Worm (Caenorhabditis elegans) whole organism, L4 larva: ENCODE measurements around the gene slc-25A18.2.
A peak's percentile ranks its signal among the peaks of the same experiment; 100 is the strongest.

Experiments used
- D1046.2 ChIP-seq: fragments of 200-800 bp; sonication (Bioruptor generic); IDR thresholded peaks from 2 replicates; pipeline ENCODE4 v1.3.6; 2022; ENCODE audit warnings: missing genetic modification characterization, missing compliant biosample characterization
- F10B5.3 ChIP-seq: sonication (generic microtip); optimal IDR thresholded peaks from 2 replicates; lab custom pipeline; 2016; ENCODE audit warnings: mild to moderate bottlenecking, missing genetic modification characterization, missing compliant biosample characterization
- T26A8.4 ChIP-seq: fragments of 200-800 bp; sonication (Bioruptor generic); IDR thresholded peaks from 2 replicates; pipeline ENCODE4 v1.3.6; 2022; ENCODE audit warnings: missing genetic modification characterization, missing compliant biosample characterization
- Y105C5A.15 ChIP-seq: fragments of 200-800 bp; sonication (Bioruptor generic); IDR thresholded peaks from 2 replicates; pipeline ENCODE4 v1.3.6; 2022; ENCODE audit warnings: missing genetic modification characterization, missing compliant biosample characterization
- Y5F2A.4 ChIP-seq: fragments of 200-800 bp; sonication (Bioruptor generic); optimal IDR thresholded peaks from 2 replicates; lab custom pipeline; 2018; ENCODE audit warnings: mild to moderate bottlenecking, missing genetic modification characterization, missing compliant biosample characterization
- aly-2 ChIP-seq: sonication (generic microtip); optimal IDR thresholded peaks from 2 replicates; lab custom pipeline; 2018; ENCODE audit warnings: missing biosample characterization, missing genetic modification characterization
- ama-1 ChIP-seq: fragments of 150-350 bp; optimal IDR thresholded peaks from 2 replicates; lab custom pipeline; 2014; ENCODE audit warnings: inconsistent platforms, mixed read lengths
- ceh-82 ChIP-seq: sonication (generic microtip); optimal IDR thresholded peaks from 2 replicates; lab custom pipeline; 2017; ENCODE audit warnings: missing biosample characterization, missing genetic modification characterization
- ces-1 ChIP-seq: fragments of 150-350 bp; sonication (generic microtip); optimal IDR thresholded peaks from 4 replicates; lab custom pipeline; 2014; ENCODE audit warnings: missing biosample characterization, missing genetic modification reagents, missing genetic modification characterization
- daf-19 ChIP-seq: fragments of 200-800 bp; sonication (Bioruptor generic); conservative IDR thresholded peaks from 2 replicates; pipeline ENCODE4 v1.3.6; 2022; ENCODE audit warnings: missing genetic modification characterization, missing compliant biosample characterization
- daf-8 ChIP-seq: fragments of 200-800 bp; sonication (Bioruptor generic); IDR thresholded peaks from 2 replicates; pipeline ENCODE4 v1.3.6; 2022; ENCODE audit warnings: missing genetic modification characterization, missing compliant biosample characterization
- dmd-6 ChIP-seq: fragments of 200-800 bp; sonication (Bioruptor generic); IDR thresholded peaks from 2 replicates; pipeline ENCODE4 v1.3.6; 2022; ENCODE audit warnings: missing genetic modification reagents, missing genetic modification characterization, missing compliant biosample characterization
- dve-1 ChIP-seq: sonication (generic microtip); optimal IDR thresholded peaks from 2 replicates; lab custom pipeline; 2017; ENCODE audit warnings: antibody characterized with exemption, mild to moderate bottlenecking, missing genetic modification characterization, missing compliant biosample characterization; ENCODE audit not compliant: insufficient read depth
- egl-27 ChIP-seq: sonication (generic microtip); optimal IDR thresholded peaks from 3 replicates; lab custom pipeline; 2017; ENCODE audit warnings: missing biosample characterization, missing genetic modification reagents, missing genetic modification characterization
- fkh-10 ChIP-seq: fragments of 150-350 bp; optimal IDR thresholded peaks from 2 replicates; lab custom pipeline; 2014; ENCODE audit warnings: missing biosample characterization, missing genetic modification reagents, missing genetic modification characterization
- gei-8 ChIP-seq: fragments of 200-800 bp; sonication (Bioruptor generic); optimal IDR thresholded peaks from 2 replicates; lab custom pipeline; 2018; ENCODE audit warnings: mild to moderate bottlenecking, missing genetic modification characterization, missing compliant biosample characterization
- hlh-11 ChIP-seq: fragments of 200-800 bp; sonication (Bioruptor generic); optimal IDR thresholded peaks from 2 replicates; lab custom pipeline; 2018; ENCODE audit warnings: mild to moderate bottlenecking, missing genetic modification characterization, missing compliant biosample characterization
- lim-7 ChIP-seq: fragments of 200-800 bp; sonication (Bioruptor generic); IDR thresholded peaks from 2 replicates; pipeline ENCODE4 v1.3.6; 2022; ENCODE audit warnings: missing genetic modification characterization, missing compliant biosample characterization
- lin-15B ChIP-seq: fragments of 150-350 bp; sonication (generic microtip); optimal IDR thresholded peaks from 3 replicates; lab custom pipeline; 2014; ENCODE audit warnings: missing biosample characterization, missing genetic modification characterization
- lin-29 ChIP-seq: fragments of 200-800 bp; sonication (Bioruptor generic); IDR thresholded peaks from 2 replicates; pipeline ENCODE4 v1.3.6; 2022; ENCODE audit warnings: missing genetic modification reagents, missing genetic modification characterization, missing compliant biosample characterization
- lin-38 ChIP-seq: fragments of 200-800 bp; sonication (Bioruptor generic); IDR thresholded peaks from 2 replicates; pipeline ENCODE4 v1.3.6; 2022; ENCODE audit warnings: missing genetic modification reagents, missing genetic modification characterization, missing compliant biosample characterization
- lin-39 ChIP-seq: fragments of 150-350 bp; optimal IDR thresholded peaks from 2 replicates; lab custom pipeline; 2014; ENCODE audit warnings: missing biosample characterization, missing genetic modification reagents, missing genetic modification characterization
- lsy-2 ChIP-seq, 2 experiments: fragments of 150-350 bp in 1 of 2; sonication (generic microtip) in 1 of 2; optimal IDR thresholded peaks; 2 replicates each; lab custom pipeline; 2014 to 2017; ENCODE audit warnings: missing biosample characterization in 2 of 2, missing genetic modification characterization in 2 of 2
- madf-5 ChIP-seq, 2 experiments: fragments of 200-800 bp; sonication (Bioruptor generic); IDR thresholded peaks; 2 replicates each; pipeline ENCODE4 v1.3.6; 2022; ENCODE audit warnings: missing compliant biosample characterization in 2 of 2, missing genetic modification characterization in 2 of 2
- mdl-1 ChIP-seq, 2 experiments: fragments of 150-350 bp in 1 of 2; sonication (generic microtip) in 1 of 2; optimal IDR thresholded peaks; 2 replicates each; lab custom pipeline; 2014 to 2017; ENCODE audit warnings: missing biosample characterization in 2 of 2, missing genetic modification characterization in 2 of 2
- mep-1 ChIP-seq: fragments of 150-350 bp; sonication (generic microtip); optimal IDR thresholded peaks from 3 replicates; lab custom pipeline; 2014; ENCODE audit warnings: missing biosample characterization, missing genetic modification characterization
- mes-2 ChIP-seq: sonication (generic microtip); optimal IDR thresholded peaks from 2 replicates; lab custom pipeline; 2016; ENCODE audit warnings: missing genotype, mild to moderate bottlenecking, missing genetic modification characterization, missing compliant biosample characterization; ENCODE audit not compliant: poor library complexity, severe bottlenecking
- mxl-2 ChIP-seq: fragments of 200-800 bp; sonication (Bioruptor generic); conservative IDR thresholded peaks from 2 replicates; pipeline ENCODE4 v1.3.6; 2022; ENCODE audit warnings: missing genetic modification reagents, missing genetic modification characterization, missing compliant biosample characterization
- nhr-102 ChIP-seq: sonication (generic microtip); optimal IDR thresholded peaks from 2 replicates; lab custom pipeline; 2016; ENCODE audit warnings: mild to moderate bottlenecking, missing genetic modification characterization, moderate library complexity, missing compliant biosample characterization
- nhr-11 ChIP-seq: fragments of 150-350 bp; optimal IDR thresholded peaks from 2 replicates; lab custom pipeline; 2014; ENCODE audit warnings: missing biosample characterization, missing genetic modification characterization
- nhr-111 ChIP-seq: fragments of 200-800 bp; sonication (Bioruptor generic); optimal IDR thresholded peaks from 2 replicates; lab custom pipeline; 2018; ENCODE audit warnings: mild to moderate bottlenecking, missing genetic modification characterization, missing compliant biosample characterization
- nhr-237 ChIP-seq: sonication (generic microtip); optimal IDR thresholded peaks from 2 replicates; lab custom pipeline; 2017; ENCODE audit warnings: missing biosample characterization, missing genetic modification characterization
- nhr-25 ChIP-seq: sonication (generic microtip); optimal IDR thresholded peaks from 2 replicates; lab custom pipeline; 2017; ENCODE audit warnings: missing genetic modification characterization, mild to moderate bottlenecking, missing compliant biosample characterization, antibody characterized with exemption, moderate library complexity, borderline replicate concordance; ENCODE audit not compliant: insufficient read depth
- nhr-28 ChIP-seq: fragments of 150-350 bp; optimal IDR thresholded peaks from 2 replicates; lab custom pipeline; 2014; ENCODE audit warnings: missing biosample characterization, missing genetic modification characterization
- nhr-41 ChIP-seq: fragments of 200-800 bp; sonication (Bioruptor generic); IDR thresholded peaks from 2 replicates; pipeline ENCODE4 v1.3.6; 2022; ENCODE audit warnings: missing genetic modification reagents, missing genetic modification characterization, missing compliant biosample characterization
- nhr-42 ChIP-seq: fragments of 200-800 bp; sonication (Bioruptor generic); IDR thresholded peaks from 2 replicates; pipeline ENCODE4 v1.3.6; 2022; ENCODE audit warnings: missing genetic modification characterization, missing compliant biosample characterization
- nhr-6 ChIP-seq: fragments of 150-350 bp; optimal IDR thresholded peaks from 2 replicates; lab custom pipeline; 2014; ENCODE audit warnings: missing biosample characterization, missing genetic modification characterization
- nhr-76 ChIP-seq: fragments of 150-350 bp; optimal IDR thresholded peaks from 2 replicates; lab custom pipeline; 2014; ENCODE audit warnings: missing biosample characterization, missing genetic modification characterization
- pha-4 ChIP-seq, 2 experiments: fragments of 150-350 bp in 1 of 2; fragments of 200-800 bp in 1 of 2; sonication (Bioruptor generic) in 1 of 2; IDR thresholded peaks in 1 of 2; optimal IDR thresholded peaks in 1 of 2; 2 replicates each; pipeline versions ENCODE4 v1.3.6 to Lab custom; 2014 to 2022; ENCODE audit warnings: missing genetic modification characterization in 2 of 2, missing genetic modification reagents in 2 of 2, missing biosample characterization in 1 of 2, missing compliant biosample characterization in 1 of 2
- pqm-1 ChIP-seq: sonication (generic microtip); optimal IDR thresholded peaks from 2 replicates; lab custom pipeline; 2017; ENCODE audit warnings: missing biosample characterization, missing genetic modification characterization
- rbr-2 ChIP-seq: sonication (generic microtip); optimal IDR thresholded peaks from 2 replicates; lab custom pipeline; 2016; ENCODE audit warnings: missing genotype, missing genetic modification characterization, missing compliant biosample characterization
- set-16 ChIP-seq: fragments of 200-800 bp; sonication (Bioruptor generic); IDR thresholded peaks from 2 replicates; pipeline ENCODE4 v1.3.6; 2022; ENCODE audit warnings: missing genetic modification reagents, missing genetic modification characterization, missing compliant biosample characterization
- skn-1 ChIP-seq: fragments of 150-350 bp; optimal IDR thresholded peaks from 2 replicates; lab custom pipeline; 2014; ENCODE audit warnings: missing biosample characterization, missing genetic modification characterization
- spr-1 ChIP-seq: sonication (generic microtip); optimal IDR thresholded peaks from 2 replicates; lab custom pipeline; 2016; ENCODE audit warnings: mild to moderate bottlenecking, missing genetic modification characterization, missing compliant biosample characterization
- tag-97 ChIP-seq: fragments of 200-800 bp; sonication (Bioruptor generic); IDR thresholded peaks from 2 replicates; pipeline ENCODE4 v1.3.6; 2022; ENCODE audit warnings: missing genetic modification characterization, missing compliant biosample characterization
- tra-1 ChIP-seq: fragments of 200-800 bp; sonication (Bioruptor generic); IDR thresholded peaks from 2 replicates; pipeline ENCODE4 v1.3.6; 2022; ENCODE audit warnings: missing genetic modification reagents, missing genetic modification characterization, missing compliant biosample characterization
- vab-7 ChIP-seq: fragments of 200-800 bp; sonication (Bioruptor generic); IDR thresholded peaks from 2 replicates; pipeline ENCODE4 v1.3.6; 2022; ENCODE audit warnings: missing genetic modification reagents, missing genetic modification characterization, missing compliant biosample characterization
- zag-1 ChIP-seq: fragments of 150-350 bp; optimal IDR thresholded peaks from 2 replicates; lab custom pipeline; 2014; ENCODE audit warnings: missing biosample characterization, missing genetic modification characterization
- zfp-2 ChIP-seq: sonication (generic microtip); optimal IDR thresholded peaks from 2 replicates; lab custom pipeline; 2016; ENCODE audit warnings: mild to moderate bottlenecking, missing genetic modification characterization, missing compliant biosample characterization

The slc-25A18.2 gene

ce11 chrIV:7486201-7486947 is 11.5 kb downstream of the slc-25A18.2 start, which contains the start of the genes his-61 and his-62 (continued):
- TF ChIP-seq nhr-25, result peak; percentile 8
- TF ChIP-seq nhr-76 (tag; lab: Kevin White, UChicago), result no peak
- TF ChIP-seq mxl-2 (GFP tag; lab: Robert Waterston, UW), result no peak
- TF ChIP-seq nhr-28 (tag; lab: Kevin White, UChicago), result peak; percentile 18
- TF ChIP-seq gei-8, result no peak
- no peak for TF ChIP-seq egl-27 (tag; lab: Kevin White, UChicago)
- no peak for TF ChIP-seq zfp-2 (tag; lab: Kevin White, UChicago)
- peak; percentile 90 for TF ChIP-seq mep-1 (tag; lab: Kevin White, UChicago)
- TF ChIP-seq T26A8.4, result peak; percentile 70
- TF ChIP-seq lin-29, result no peak
- TF ChIP-seq dve-1 (tag; lab: Kevin White, UChicago), result peak; percentile 98
- TF ChIP-seq zag-1 (tag; lab: Kevin White, UChicago), result no peak
- TF ChIP-seq F10B5.3 (tag; lab: Kevin White, UChicago), result peak; percentile 72
- TF ChIP-seq ama-1 (lab: Kevin White, UChicago), result no peak
- TF ChIP-seq aly-2, result no peak
- TF ChIP-seq nhr-111, result no peak
- no peak for TF ChIP-seq Y105C5A.15 (GFP tag; lab: Robert Waterston, UW)
- peak; percentile 79 for TF ChIP-seq dmd-6
- peak; percentile 74 for TF ChIP-seq nhr-6 (tag; lab: Kevin White, UChicago)
- TF ChIP-seq fkh-10 (GFP tag; lab: Kevin White, UChicago), result no peak
- peak; percentile 86 for TF ChIP-seq nhr-102
- TF ChIP-seq lin-38 (GFP tag; lab: Robert Waterston, UW), result peak; percentile 76
- no peak for TF ChIP-seq Y5F2A.4
- no peak for TF ChIP-seq spr-1 (tag; lab: Kevin White, UChicago)
- peak; percentile 40; the same call in 1 of the 2 replicates for TF ChIP-seq vab-7 (GFP tag; lab: Robert Waterston, UW)
- TF ChIP-seq mes-2 (tag; lab: Kevin White, UChicago), result peak; percentile 83
- peak; percentile 79; the same call in 1 of the 2 replicates for TF ChIP-seq nhr-42 (GFP tag; lab: Robert Waterston, UW)
- TF ChIP-seq lim-7 (GFP tag; lab: Robert Waterston, UW), result peak; percentile 64
- no peak for TF ChIP-seq daf-19
- TF ChIP-seq madf-5 (GFP tag; IDR thresholded peaks at IDR 0.05; lab: Robert Waterston, UW), result no peak
- TF ChIP-seq lin-39 (tag; lab: Kevin White, UChicago), result no peak
- peak; percentile 66; the same call in 1 of the 2 replicates for TF ChIP-seq pha-4 (GFP tag; IDR thresholded peaks at IDR 0.05; lab: Robert Waterston, UW)
- TF ChIP-seq pha-4 (tag; optimal IDR thresholded peaks at IDR 0.05; lab: Kevin White, UChicago), result no peak
- TF ChIP-seq nhr-237, result no peak
- peak in 1 of 2 experiments; percentile 79 for TF ChIP-seq lsy-2 (tag; optimal IDR thresholded peaks at IDR 0.05; lab: Kevin White, UChicago)
- TF ChIP-seq nhr-11 (tag; lab: Kevin White, UChicago), result no peak
- TF ChIP-seq pqm-1, result peak; percentile 30
- 0 out of 2 replicates have a peak, but pooled peaks have one; percentile 43 for TF ChIP-seq tra-1
- TF ChIP-seq tag-97 (GFP tag; lab: Robert Waterston, UW), result no peak
- TF ChIP-seq D1046.2, result 0 out of 2 replicates have a peak, but pooled peaks have one; percentile 40
- peak; percentile 74 for TF ChIP-seq rbr-2 (tag; lab: Kevin White, UChicago)
- TF ChIP-seq set-16 (GFP tag; lab: Robert Waterston, UW), result peak; percentile 27; the same call in 1 of the 2 replicates
- TF ChIP-seq mdl-1 (tag; optimal IDR thresholded peaks at IDR 0.05; lab: Kevin White, UChicago), result no peak
- TF ChIP-seq skn-1 (tag; lab: Kevin White, UChicago), result no peak
- TF ChIP-seq nhr-41 (GFP tag; lab: Robert Waterston, UW), result 0 out of 2 replicates have a peak, but pooled peaks have one; percentile 20
- no peak for TF ChIP-seq ces-1 (GFP tag; lab: Kevin White, UChicago)
- no peak for TF ChIP-seq daf-8 (GFP tag; lab: Robert Waterston, UW)
- no peak for TF ChIP-seq lin-15B (tag; lab: Kevin White, UChicago)
- TF ChIP-seq ceh-82 (tag; lab: Kevin White, UChicago), result no peak
- peak; percentile 91 for TF ChIP-seq hlh-11
